Fruit fly (Drosophila melanogaster) whole organism, embryonic: ENCODE data around the gene miple2.

Experiments
- CG11560 ChIP-seq: fragments of 200-800 bp; sonication (Bioruptor generic); IDR thresholded peaks from 3 replicates; pipeline ENCODE4 v1.3.6; 2022; ENCODE audit warnings: missing biosample characterization, missing genetic modification characterization
- CG12391 ChIP-seq: fragments of 200-800 bp; sonication (Bioruptor generic); optimal IDR thresholded peaks from 3 replicates; lab custom pipeline; 2018; ENCODE audit warnings: missing biosample characterization, mild to moderate bottlenecking, missing genetic modification characterization, moderate library complexity
- CG12659 ChIP-seq: fragments of 200-800 bp; sonication (Bioruptor generic); optimal IDR thresholded peaks from 3 replicates; lab custom pipeline; 2017; ENCODE audit warnings: mild to moderate bottlenecking, missing biosample characterization, missing genetic modification reagents, missing genetic modification characterization
- CG13287 ChIP-seq: fragments of 200-800 bp; sonication (Bioruptor generic); IDR thresholded peaks from 2 replicates; pipeline ENCODE4 v1.3.6; 2022; ENCODE audit warnings: missing biosample characterization, missing genetic modification characterization; ENCODE audit not compliant: partially characterized antibody
- CG14667 ChIP-seq: fragments of 200-800 bp; sonication (Bioruptor generic); IDR thresholded peaks from 2 replicates; pipeline ENCODE4 v1.3.6; 2022; ENCODE audit warnings: missing biosample characterization, missing genetic modification characterization
- CG14710 ChIP-seq: fragments of 200-800 bp; sonication (Bioruptor generic); optimal IDR thresholded peaks from 3 replicates; lab custom pipeline; 2019; ENCODE audit warnings: missing biosample characterization, mild to moderate bottlenecking, missing genetic modification characterization, moderate library complexity
- CG16813 ChIP-seq: fragments of 200-800 bp; sonication (Bioruptor generic); IDR thresholded peaks from 3 replicates; pipeline ENCODE4 v1.3.6; 2022; ENCODE audit warnings: missing biosample characterization, missing genetic modification characterization; ENCODE audit not compliant: partially characterized antibody
- CG17359 ChIP-seq: fragments of 200-800 bp; sonication (Bioruptor generic); optimal IDR thresholded peaks from 3 replicates; lab custom pipeline; 2018; ENCODE audit warnings: missing biosample characterization, mild to moderate bottlenecking, missing genetic modification characterization, moderate library complexity
- CG2875 ChIP-seq: fragments of 200-800 bp; sonication (Bioruptor generic); optimal IDR thresholded peaks from 2 replicates; lab custom pipeline; 2017; ENCODE audit warnings: missing biosample characterization, mild to moderate bottlenecking, missing genetic modification characterization, missing genetic modification reagents
- CG30431 ChIP-seq: fragments of 200-800 bp; sonication (Bioruptor generic); optimal IDR thresholded peaks from 2 replicates; lab custom pipeline; 2017; ENCODE audit warnings: missing biosample characterization, missing genetic modification characterization
- CG3281 ChIP-seq: fragments of 200-800 bp; sonication (Bioruptor generic); optimal IDR thresholded peaks from 3 replicates; lab custom pipeline; 2017; ENCODE audit warnings: missing biosample characterization, mild to moderate bottlenecking, missing genetic modification characterization
- CG33557 ChIP-seq: fragments of 200-800 bp; sonication (Bioruptor generic); optimal IDR thresholded peaks from 2 replicates; lab custom pipeline; 2019; ENCODE audit warnings: missing biosample characterization, mild to moderate bottlenecking, missing genetic modification characterization, moderate library complexity
- CG34224 ChIP-seq: fragments of 200-800 bp; sonication (Bioruptor generic); IDR thresholded peaks from 3 replicates; pipeline ENCODE4 v1.3.6; 2022; ENCODE audit warnings: missing biosample characterization, missing genetic modification characterization; ENCODE audit not compliant: partially characterized antibody
- CG3726 ChIP-seq: fragments of 200-800 bp; sonication (Bioruptor generic); IDR thresholded peaks from 3 replicates; pipeline ENCODE4, ENCODE4 v1.3.6; 2022; ENCODE audit warnings: missing biosample characterization, missing genetic modification characterization
- CG4820 ChIP-seq: fragments of 200-800 bp; sonication (Bioruptor generic); optimal IDR thresholded peaks from 3 replicates; lab custom pipeline; 2016; ENCODE audit warnings: missing biosample characterization, missing genetic modification characterization
- CG5953 ChIP-seq: fragments of 200-800 bp; sonication (Bioruptor generic); IDR thresholded peaks from 2 replicates; pipeline ENCODE4 v1.3.6; 2022; ENCODE audit warnings: missing biosample characterization, missing genetic modification characterization
- CG6683 ChIP-seq: fragments of 200-800 bp; sonication (Bioruptor generic); optimal IDR thresholded peaks from 2 replicates; lab custom pipeline; 2017; ENCODE audit warnings: missing biosample characterization, mild to moderate bottlenecking, missing genetic modification characterization, missing genetic modification reagents
- CG7745 ChIP-seq: fragments of 200-800 bp; sonication (Bioruptor generic); optimal IDR thresholded peaks from 2 replicates; lab custom pipeline; 2018; ENCODE audit warnings: missing biosample characterization, mild to moderate bottlenecking, missing genetic modification characterization, moderate library complexity
- CG7839 ChIP-seq: fragments of 200-800 bp; sonication (Bioruptor generic); optimal IDR thresholded peaks from 3 replicates; lab custom pipeline; 2018; ENCODE audit warnings: missing biosample characterization, mild to moderate bottlenecking, missing genetic modification characterization, moderate library complexity
- CG7928 ChIP-seq: fragments of 200-800 bp; sonication (Bioruptor generic); optimal IDR thresholded peaks from 2 replicates; lab custom pipeline; 2017; ENCODE audit warnings: missing biosample characterization, mild to moderate bottlenecking, missing genetic modification characterization
- Dad ChIP-seq: fragments of 200-800 bp; sonication (Bioruptor generic); optimal IDR thresholded peaks from 3 replicates; lab custom pipeline; 2016; ENCODE audit warnings: missing biosample characterization, missing genetic modification characterization
- Doc3 ChIP-seq: fragments of 200-800 bp; sonication (Bioruptor generic); IDR thresholded peaks from 3 replicates; pipeline ENCODE4 v1.3.6; 2022; ENCODE audit warnings: missing biosample characterization, missing genetic modification characterization; ENCODE audit not compliant: partially characterized antibody
- Drgx ChIP-seq: fragments of 200-800 bp; sonication (Bioruptor generic); IDR thresholded peaks from 2 replicates; pipeline ENCODE4 v1.3.6; 2022; ENCODE audit warnings: missing biosample characterization, missing genetic modification characterization
- E2f2 ChIP-seq: fragments of 200-800 bp; sonication (Bioruptor generic); IDR thresholded peaks from 2 replicates; pipeline ENCODE4 v1.3.6; 2022; ENCODE audit warnings: missing biosample characterization, missing genetic modification characterization
- Ets65A ChIP-seq: fragments of 200-800 bp; sonication (Bioruptor generic); peaks from one replicate; lab custom pipeline; 2016; ENCODE audit warnings: missing biosample characterization, missing genetic modification characterization
- HLH54F ChIP-seq: fragments of 200-800 bp; sonication (Bioruptor generic); optimal IDR thresholded peaks from 3 replicates; lab custom pipeline; 2016; ENCODE audit warnings: missing biosample characterization, missing genetic modification characterization
- Hey ChIP-seq: fragments of 200-800 bp; sonication (Bioruptor generic); optimal IDR thresholded peaks from 3 replicates; lab custom pipeline; 2018; ENCODE audit warnings: missing biosample characterization, mild to moderate bottlenecking, missing genetic modification characterization
- Hr39 ChIP-seq: fragments of >200 bp; optimal IDR thresholded peaks from 2 replicates; lab custom pipeline; 2017
- Opbp ChIP-seq: fragments of 200-800 bp; sonication (Bioruptor generic); IDR thresholded peaks from 3 replicates; pipeline ENCODE4 v1.3.6; 2022; ENCODE audit warnings: missing biosample characterization, missing genetic modification characterization; ENCODE audit not compliant: partially characterized antibody
- Rfx ChIP-seq: fragments of 200-800 bp; sonication (Bioruptor generic); IDR thresholded peaks from 2 replicates; pipeline ENCODE4 v1.3.6; 2022; ENCODE audit warnings: missing biosample characterization, missing genetic modification characterization
- ase ChIP-seq: fragments of 200-800 bp; sonication (Bioruptor generic); IDR thresholded peaks from 3 replicates; pipeline ENCODE4 v1.3.6; 2022; ENCODE audit warnings: missing biosample characterization, missing genetic modification characterization
- bowl ChIP-seq: fragments of 200-800 bp; sonication (Bioruptor generic); IDR thresholded peaks from 2 replicates; pipeline ENCODE4 v1.3.6; 2022; ENCODE audit warnings: missing biosample characterization, missing genetic modification characterization
- cato ChIP-seq: fragments of 200-800 bp; sonication (Bioruptor generic); optimal IDR thresholded peaks from 2 replicates; lab custom pipeline; 2016; ENCODE audit warnings: missing biosample characterization, missing genetic modification characterization, borderline replicate concordance
- chn ChIP-seq: fragments of 200-800 bp; sonication (Bioruptor generic); optimal IDR thresholded peaks from 2 replicates; lab custom pipeline; 2016; ENCODE audit warnings: missing biosample characterization, missing genetic modification characterization
- danr ChIP-seq: fragments of 200-800 bp; sonication (Bioruptor generic); IDR thresholded peaks from 2 replicates; pipeline ENCODE4 v1.3.6; 2022; ENCODE audit warnings: missing biosample characterization, missing genetic modification characterization
- emc ChIP-seq: fragments of 200-800 bp; sonication (Bioruptor generic); optimal IDR thresholded peaks from 2 replicates; lab custom pipeline; 2016; ENCODE audit warnings: missing biosample characterization, missing genetic modification characterization
- esg ChIP-seq: fragments of 200-800 bp; sonication (Bioruptor generic); conservative IDR thresholded peaks from 2 replicates; pipeline ENCODE4 v1.3.6; 2022; ENCODE audit warnings: missing biosample characterization, missing genetic modification characterization
- gcm ChIP-seq: fragments of 200-800 bp; sonication (Bioruptor generic); optimal IDR thresholded peaks from 2 replicates; lab custom pipeline; 2019; ENCODE audit warnings: missing biosample characterization, mild to moderate bottlenecking, missing genetic modification characterization, moderate library complexity
- grn ChIP-seq: fragments of 200-800 bp; sonication (Bioruptor generic); optimal IDR thresholded peaks from 3 replicates; lab custom pipeline; 2017; ENCODE audit warnings: missing biosample characterization, missing genetic modification characterization
- gro ChIP-seq: fragments of 200-800 bp; sonication (Bioruptor generic); optimal IDR thresholded peaks from 2 replicates; lab custom pipeline; 2016; ENCODE audit warnings: missing biosample characterization, missing genetic modification characterization
- lab ChIP-seq: fragments of 200-800 bp; sonication (Bioruptor generic); optimal IDR thresholded peaks from 3 replicates; lab custom pipeline; 2017; ENCODE audit warnings: missing biosample characterization, missing genetic modification characterization, mild to moderate bottlenecking, moderate library complexity, missing genetic modification reagents
- maf-S ChIP-seq: fragments of 200-800 bp; sonication (Bioruptor generic); optimal IDR thresholded peaks from 2 replicates; lab custom pipeline; 2016; ENCODE audit warnings: missing biosample characterization, missing genetic modification characterization
- nmo ChIP-seq: fragments of 200-800 bp; sonication (Bioruptor generic); optimal IDR thresholded peaks from 2 replicates; lab custom pipeline; 2018; ENCODE audit warnings: missing biosample characterization, mild to moderate bottlenecking, missing genetic modification characterization, moderate library complexity
- repo ChIP-seq: fragments of 200-800 bp; sonication (Bioruptor generic); optimal IDR thresholded peaks from 2 replicates; lab custom pipeline; 2016; ENCODE audit warnings: missing biosample characterization, missing genetic modification characterization
- rib ChIP-seq: fragments of 200-800 bp; sonication (Bioruptor generic); IDR thresholded peaks from 2 replicates; pipeline ENCODE4 v1.3.6; 2022; ENCODE audit warnings: missing biosample characterization, missing genetic modification characterization
- sd ChIP-seq: fragments of 200-800 bp; sonication (Bioruptor generic); optimal IDR thresholded peaks from 3 replicates; lab custom pipeline; 2018; ENCODE audit warnings: missing biosample characterization, mild to moderate bottlenecking, missing genetic modification characterization, moderate library complexity
- tll ChIP-seq, 2 experiments: fragments of 200-800 bp in 1 of 2; fragments of >200 bp in 1 of 2; sonication (Bioruptor generic) in 1 of 2; optimal IDR thresholded peaks; 2 replicates each; lab custom pipeline; 2017 to 2019; ENCODE audit warnings: missing biosample characterization in 2 of 2, missing genetic modification characterization in 2 of 2, mild to moderate bottlenecking in 1 of 2, moderate library complexity in 1 of 2
- tx ChIP-seq: fragments of 200-800 bp; sonication (Bioruptor generic); optimal IDR thresholded peaks from 2 replicates; lab custom pipeline; 2016; ENCODE audit warnings: missing biosample characterization, missing genetic modification characterization

Gene miple2

dm6 chr3L:223019-223902 lies 47.7 kb upstream of the miple2 start, which contains the start of the genes pyx and CG33229 (continued):
- no peak; the same call in 1 of the 2 replicates for TF ChIP-seq rib
- TF ChIP-seq CG4820 (GFP tag; lab: Kevin White, UChicago), result peak; percentile 81
- TF ChIP-seq CG12659 (GFP tag; lab: Kevin White, UChicago), result peak; percentile 89
- peak; percentile 91 for TF ChIP-seq nmo (GFP tag; lab: Kevin White, UChicago)
- TF ChIP-seq CG16813, result no peak
- TF ChIP-seq CG30431, result peak; percentile 70
- TF ChIP-seq maf-S (GFP tag; lab: Kevin White, UChicago), result peak; percentile 70
- TF ChIP-seq Rfx (GFP tag; lab: Robert Waterston, UW), result peak; percentile 94
- 0 out of 3 replicates have a peak, but pooled peaks have one; percentile 56 for TF ChIP-seq CG3726
- TF ChIP-seq CG7839 (tag; lab: Kevin White, UChicago), result peak; percentile 87
- peak; percentile 41 for TF ChIP-seq CG33557
- peak; percentile 82 for TF ChIP-seq tx (GFP tag; lab: Kevin White, UChicago)
- peak; percentile 71 for TF ChIP-seq ase (GFP tag; lab: Robert Waterston, UW)
- peak; percentile 31 for TF ChIP-seq sd (tag; lab: Kevin White, UChicago)
- peak; percentile 77 for TF ChIP-seq Drgx
- peak; percentile 84 for TF ChIP-seq chn (GFP tag; lab: Kevin White, UChicago)
- peak; percentile 92 for TF ChIP-seq CG7928 (GFP tag; lab: Kevin White, UChicago)
- TF ChIP-seq CG17359 (tag; lab: Kevin White, UChicago), result peak; percentile 78
- TF ChIP-seq Ets65A (GFP tag; lab: Kevin White, UChicago), result peak; percentile 99
- peak; percentile 81 for TF ChIP-seq CG3281
- no peak for TF ChIP-seq Hr39 (lab: Kevin White, UChicago)
- no peak for TF ChIP-seq Doc3 (GFP tag; lab: Robert Waterston, UW)
- TF ChIP-seq Opbp (GFP tag; lab: Robert Waterston, UW), result no peak
- peak; percentile 44 for TF ChIP-seq Hey (tag; lab: Kevin White, UChicago)
- peak; percentile 77 for TF ChIP-seq CG14710
- no peak for TF ChIP-seq CG34224 (GFP tag; lab: Robert Waterston, UW)
- TF ChIP-seq CG7745 (tag; lab: Kevin White, UChicago), result no peak
- TF ChIP-seq Dad, result peak; percentile 55
- peak; percentile 75 for TF ChIP-seq gro
- peak; percentile 57 for TF ChIP-seq emc (GFP tag; lab: Kevin White, UChicago)
- TF ChIP-seq CG2875 (GFP tag; lab: Kevin White, UChicago), result peak; percentile 33
- peak; percentile 13 for TF ChIP-seq CG6683 (GFP tag; lab: Kevin White, UChicago)
- peak; percentile 28; the same call in 1 of the 2 replicates for TF ChIP-seq CG13287 (GFP tag; lab: Robert Waterston, UW)
- TF ChIP-seq esg (GFP tag; lab: Robert Waterston, UW), result peak; percentile 77; the same call in 1 of the 2 replicates
- peak; percentile 47 for TF ChIP-seq gcm (GFP tag; lab: Kevin White, UChicago)
- peak; percentile 76 for TF ChIP-seq cato (GFP tag; lab: Kevin White, UChicago)
- TF ChIP-seq tll (GFP tag; optimal IDR thresholded peaks at IDR 0.05; lab: Kevin White, UChicago), result no peak
- peak; percentile 93 for TF ChIP-seq E2f2 (GFP tag; lab: Robert Waterston, UW)
- peak; percentile 73 for TF ChIP-seq danr
- peak; percentile 21 for TF ChIP-seq grn
- peak; percentile 67 for TF ChIP-seq CG14667 (GFP tag; lab: Robert Waterston, UW)
- peak; percentile 84 for TF ChIP-seq lab
- peak; percentile 71; the same call in 1 of the 3 replicates for TF ChIP-seq CG11560 (tag; lab: Robert Waterston, UW)
- TF ChIP-seq CG5953 (GFP tag; lab: Robert Waterston, UW), result peak; percentile 69
- peak; percentile 94 for TF ChIP-seq HLH54F (GFP tag; lab: Kevin White, UChicago)
- peak; percentile 87 for TF ChIP-seq CG12391
- 0 out of 2 replicates have a peak, but pooled peaks have one; percentile 21 for TF ChIP-seq bowl (GFP tag; lab: Robert Waterston, UW)
- peak; percentile 57 for TF ChIP-seq repo
